Fruit fly (Drosophila melanogaster): ENCODE data around the gene CheB38a.
A peak's percentile ranks its signal among the peaks of the same experiment; 100 is the strongest.

Gene CheB38a

dm6 chr2L:20787271-20787791 lies 31.0 kb downstream of the CheB38a start, which contains the start of gene Pomp (continued):
- peak; percentile 73 for TF ChIP-seq salm (tag; optimal IDR thresholded peaks at IDR 0.05)
- TF ChIP-seq fru (optimal IDR thresholded peaks at IDR 0.05) = no peak
- peak; percentile 69 for TF ChIP-seq CG11696 (GFP tag; IDR thresholded peaks at IDR 0.05)
- TF ChIP-seq CG8290 (GFP tag; optimal IDR thresholded peaks at IDR 0.05) = peak; percentile 63
- TF ChIP-seq CG8290 (tag; optimal IDR thresholded peaks at IDR 0.05) = peak in 1 of 2 experiments; percentile 83
- TF ChIP-seq CG11560 (tag; IDR thresholded peaks at IDR 0.05) = peak; percentile 100
- TF ChIP-seq CG2202 (tag; optimal IDR thresholded peaks at IDR 0.05) = peak; percentile 61
- TF ChIP-seq CG2678 (tag; optimal IDR thresholded peaks at IDR 0.05) = peak; percentile 90
- TF ChIP-seq CG4854 (GFP tag; optimal IDR thresholded peaks at IDR 0.05) = peak; percentile 45
- peak; percentile 44 for TF ChIP-seq sug (tag; optimal IDR thresholded peaks at IDR 0.05)
- TF ChIP-seq CG2129 (GFP tag; IDR thresholded peaks at IDR 0.05; ENCODE audit: partially characterized antibody) = peak; percentile 15; the same call in 1 of the 2 replicates
- TF ChIP-seq Mrtf (GFP tag; IDR thresholded peaks at IDR 0.05) = peak; percentile 69; the same call in 2 of the 3 replicates
- peak; percentile 70 for TF ChIP-seq unc-4 (GFP tag; IDR thresholded peaks at IDR 0.05; ENCODE audit: partially characterized antibody)
- TF ChIP-seq aop (GFP tag; IDR thresholded peaks at IDR 0.05) = 0 out of 2 replicates have a peak, but pooled peaks have one; percentile 62
- TF ChIP-seq CG17328 (GFP tag; IDR thresholded peaks at IDR 0.05) = peak; percentile 89
- no peak for TF ChIP-seq her (GFP tag; optimal IDR thresholded peaks at IDR 0.05)
- peak; percentile 87 for TF ChIP-seq Xbp1 (GFP tag; optimal IDR thresholded peaks at IDR 0.05)
- TF ChIP-seq cad (GFP tag; optimal IDR thresholded peaks at IDR 0.05) = no peak
- TF ChIP-seq ems (GFP tag; optimal IDR thresholded peaks at IDR 0.05) = peak; percentile 53
- peak; percentile 26 for TF ChIP-seq YL-1 (GFP tag; optimal IDR thresholded peaks at IDR 0.05)
- peak; percentile 90 for TF ChIP-seq sd (tag; optimal IDR thresholded peaks at IDR 0.05)
- TF ChIP-seq CG8388 (GFP tag; optimal IDR thresholded peaks at IDR 0.05) = peak; percentile 84
- no peak for TF ChIP-seq CG14965 (GFP tag; optimal IDR thresholded peaks at IDR 0.05; ENCODE audit: borderline replicate concordance)
- peak; percentile 75 for TF ChIP-seq tio (GFP tag; optimal IDR thresholded peaks at IDR 0.05)
- TF ChIP-seq yki (optimal IDR thresholded peaks at IDR 0.05) = no peak
- TF ChIP-seq CG6854 (GFP tag; optimal IDR thresholded peaks at IDR 0.05) = peak; percentile 67
- peak; percentile 78 for TF ChIP-seq Rx (GFP tag; IDR thresholded peaks at IDR 0.05)
- TF ChIP-seq CG6765 (GFP tag; optimal IDR thresholded peaks at IDR 0.05) = peak; percentile 79
- peak; percentile 88 for TF ChIP-seq CG6689 (GFP tag; IDR thresholded peaks at IDR 0.05)
- TF ChIP-seq D19B (GFP tag; optimal IDR thresholded peaks at IDR 0.05) = peak; percentile 98
- peak; percentile 81 for TF ChIP-seq CG13287 (GFP tag; IDR thresholded peaks at IDR 0.05; ENCODE audit: partially characterized antibody)
- peak; percentile 60 for TF ChIP-seq CG10321 (GFP tag; IDR thresholded peaks at IDR 0.05)
- peak; percentile 57; the same call in 1 of the 2 replicates for TF ChIP-seq toy (GFP tag; IDR thresholded peaks at IDR 0.05)
- peak; percentile 86 for TF ChIP-seq CG12155 (GFP tag; optimal IDR thresholded peaks at IDR 0.05)
- TF ChIP-seq Ets65A (GFP tag) = peak; percentile 95
- TF ChIP-seq Hr51 (GFP tag; optimal IDR thresholded peaks at IDR 0.05) = peak; percentile 64 to 87
- TF ChIP-seq CG12236 (GFP tag; optimal IDR thresholded peaks at IDR 0.05) = no peak
- peak; percentile 9 for TF ChIP-seq en (GFP tag; optimal IDR thresholded peaks at IDR 0.05)
- TF ChIP-seq ewg (GFP tag; optimal IDR thresholded peaks at IDR 0.05) = peak; percentile 72
- peak; percentile 79 for TF ChIP-seq CG10462 (GFP tag; optimal IDR thresholded peaks at IDR 0.05)
- peak; percentile 52 for TF ChIP-seq Mad (GFP tag; optimal IDR thresholded peaks at IDR 0.05)
- TF ChIP-seq otp (GFP tag; IDR thresholded peaks at IDR 0.05) = peak; percentile 86
- peak; percentile 84 for TF ChIP-seq CG8924 (tag; optimal IDR thresholded peaks at IDR 0.05)
- TF ChIP-seq pros (GFP tag; optimal IDR thresholded peaks at IDR 0.05) = no peak
- TF ChIP-seq CG4730 (GFP tag; IDR thresholded peaks at IDR 0.05) = peak; percentile 87
- TF ChIP-seq Side (GFP tag; optimal IDR thresholded peaks at IDR 0.05) = peak; percentile 57
- TF ChIP-seq Rfx (GFP tag; IDR thresholded peaks at IDR 0.05) = peak; percentile 88
- peak; percentile 89 for TF ChIP-seq H15 (GFP tag; IDR thresholded peaks at IDR 0.05)
- TF ChIP-seq Usf (GFP tag; optimal IDR thresholded peaks at IDR 0.05) = peak; percentile 27
- peak; percentile 3 for TF ChIP-seq odd (GFP tag; optimal IDR thresholded peaks at IDR 0.05)
- TF ChIP-seq NK7.1 (GFP tag; optimal IDR thresholded peaks at IDR 0.05) = no peak
- TF ChIP-seq NFAT (GFP tag; IDR thresholded peaks at IDR 0.05) = peak; percentile 92

Data from whole organism, embryonic.